Worm (Caenorhabditis elegans) whole organism, L3 larva: ENCODE data around the gene T26A5.8.

Experiments
- R02D3.7 ChIP-seq: fragments of 150-350 bp; optimal IDR thresholded peaks from 2 replicates; lab custom pipeline; 2014; ENCODE audit warnings: missing biosample characterization, missing genetic modification characterization
- ZK546.5 ChIP-seq: sonication (generic microtip); optimal IDR thresholded peaks from 2 replicates; lab custom pipeline; 2017; ENCODE audit warnings: missing biosample characterization, missing genetic modification characterization
- aly-2 ChIP-seq: fragments of 150-350 bp; optimal IDR thresholded peaks from 2 replicates; lab custom pipeline; 2014; ENCODE audit warnings: missing biosample characterization, missing genetic modification characterization
- ama-1 ChIP-seq: fragments of 150-350 bp; optimal IDR thresholded peaks from 2 replicates; lab custom pipeline; 2018
- ceh-16 ChIP-seq: sonication (generic microtip); optimal IDR thresholded peaks from 2 replicates; lab custom pipeline; 2017; ENCODE audit warnings: missing biosample characterization, missing genetic modification characterization
- ceh-82 ChIP-seq: fragments of 150-350 bp; optimal IDR thresholded peaks from 2 replicates; lab custom pipeline; 2014; ENCODE audit warnings: missing biosample characterization, missing genetic modification characterization
- ceh-9 ChIP-seq: sonication (generic microtip); optimal IDR thresholded peaks from 2 replicates; lab custom pipeline; 2018; ENCODE audit warnings: missing biosample characterization, missing genetic modification characterization
- daf-12 ChIP-seq: fragments of 150-350 bp; optimal IDR thresholded peaks from 2 replicates; lab custom pipeline; 2014; ENCODE audit warnings: missing biosample characterization, missing genetic modification reagents, missing genetic modification characterization
- egl-27 ChIP-seq: sonication (generic microtip); optimal IDR thresholded peaks from 4 replicates; lab custom pipeline; 2017; ENCODE audit warnings: missing biosample characterization, missing genetic modification reagents, missing genetic modification characterization
- elt-1 ChIP-seq: fragments of 150-350 bp; optimal IDR thresholded peaks from 2 replicates; lab custom pipeline; 2014; ENCODE audit warnings: missing biosample characterization, missing genetic modification characterization
- elt-2 ChIP-seq: sonication (generic microtip); optimal IDR thresholded peaks from 2 replicates; lab custom pipeline; 2016; ENCODE audit warnings: missing genetic modification reagents, mild to moderate bottlenecking, missing genetic modification characterization, missing compliant biosample characterization
- elt-3 ChIP-seq, 3 experiments: fragments of 150-350 bp in 1 of 3; sonication (generic microtip) in 2 of 3; optimal IDR thresholded peaks; 2 replicates in 2 of 3; 4 replicates in 1 of 3; lab custom pipeline; 2014 to 2017; ENCODE audit warnings: missing biosample characterization in 3 of 3, missing genetic modification characterization in 3 of 3
- eor-1 ChIP-seq, 2 experiments: fragments of 150-350 bp; optimal IDR thresholded peaks; 2 replicates each; lab custom pipeline; 2014 to 2018; ENCODE audit warnings: missing biosample characterization in 2 of 2, missing genetic modification characterization in 2 of 2
- fkh-10 ChIP-seq: sonication (generic microtip); optimal IDR thresholded peaks from 2 replicates; lab custom pipeline; 2017; ENCODE audit warnings: missing biosample characterization, missing genetic modification reagents, missing genetic modification characterization
- jun-1 ChIP-seq: fragments of 150-350 bp; optimal IDR thresholded peaks from 2 replicates; lab custom pipeline; 2014; ENCODE audit warnings: missing biosample characterization, missing genetic modification reagents, missing genetic modification characterization
- lin-15B ChIP-seq: fragments of 150-350 bp; optimal IDR thresholded peaks from 2 replicates; lab custom pipeline; 2014; ENCODE audit warnings: missing biosample characterization, missing genetic modification characterization
- lin-39 ChIP-seq: fragments of 150-350 bp; optimal IDR thresholded peaks from 2 replicates; lab custom pipeline; 2018; ENCODE audit warnings: missing biosample characterization, missing genetic modification reagents, missing genetic modification characterization
- mdl-1 ChIP-seq: fragments of 150-350 bp; optimal IDR thresholded peaks from 2 replicates; lab custom pipeline; 2014; ENCODE audit warnings: missing biosample characterization, missing genetic modification characterization
- nfya-1 ChIP-seq: sonication (generic microtip); optimal IDR thresholded peaks from 2 replicates; lab custom pipeline; 2017; ENCODE audit warnings: missing genetic modification characterization, mild to moderate bottlenecking, missing compliant biosample characterization, antibody characterized with exemption, moderate library complexity; ENCODE audit not compliant: insufficient read depth
- nhr-11 ChIP-seq: fragments of 150-350 bp; optimal IDR thresholded peaks from 2 replicates; lab custom pipeline; 2014; ENCODE audit warnings: missing biosample characterization, missing genetic modification characterization
- nhr-28 ChIP-seq: fragments of 150-350 bp; optimal IDR thresholded peaks from 2 replicates; lab custom pipeline; 2014; ENCODE audit warnings: missing biosample characterization, missing genetic modification characterization
- nhr-43 ChIP-seq: sonication (generic microtip); optimal IDR thresholded peaks from 2 replicates; lab custom pipeline; 2016; ENCODE audit warnings: mild to moderate bottlenecking, missing genetic modification characterization, missing compliant biosample characterization; ENCODE audit not compliant: poor library complexity, severe bottlenecking
- nhr-67 ChIP-seq: fragments of 150-350 bp; optimal IDR thresholded peaks from 2 replicates; lab custom pipeline; 2014; ENCODE audit warnings: missing biosample characterization, missing genetic modification characterization
- nhr-76 ChIP-seq: fragments of 150-350 bp; sonication (generic microtip); optimal IDR thresholded peaks from 5 replicates; lab custom pipeline; 2014; ENCODE audit warnings: missing biosample characterization, missing genetic modification characterization
- nhr-77 ChIP-seq: fragments of 150-350 bp; optimal IDR thresholded peaks from 2 replicates; lab custom pipeline; 2014; ENCODE audit warnings: missing biosample characterization, missing genetic modification characterization
- pha-4 ChIP-seq: fragments of 150-350 bp; optimal IDR thresholded peaks from 2 replicates; lab custom pipeline; 2014; ENCODE audit warnings: missing biosample characterization, missing genetic modification reagents, missing genetic modification characterization
- pqm-1 ChIP-seq: fragments of 150-350 bp; optimal IDR thresholded peaks from 2 replicates; lab custom pipeline; 2017; ENCODE audit warnings: missing biosample characterization, missing genetic modification characterization, inconsistent platforms
- sea-2 ChIP-seq: fragments of 150-350 bp; sonication (generic microtip); optimal IDR thresholded peaks from 4 replicates; lab custom pipeline; 2014; ENCODE audit warnings: missing biosample characterization, missing genetic modification reagents, missing genetic modification characterization
- skn-1 ChIP-seq: fragments of 150-350 bp; optimal IDR thresholded peaks from 2 replicates; lab custom pipeline; 2014; ENCODE audit warnings: missing biosample characterization, missing genetic modification characterization
- snpc-4 ChIP-seq: fragments of 150-350 bp; optimal IDR thresholded peaks from 2 replicates; lab custom pipeline; 2014; ENCODE audit warnings: missing biosample characterization, missing genetic modification characterization
- tbx-2 ChIP-seq: sonication (generic microtip); optimal IDR thresholded peaks from 2 replicates; lab custom pipeline; 2016; ENCODE audit warnings: mild to moderate bottlenecking, missing genetic modification characterization, missing compliant biosample characterization
- unc-62 ChIP-seq: fragments of 150-350 bp; sonication (generic microtip); optimal IDR thresholded peaks from 4 replicates; lab custom pipeline; 2014; ENCODE audit warnings: missing biosample characterization, missing genetic modification reagents, missing genetic modification characterization
- ztf-11 ChIP-seq: fragments of 150-350 bp; optimal IDR thresholded peaks from 2 replicates; lab custom pipeline; 2014; ENCODE audit warnings: missing biosample characterization, missing genetic modification characterization

Gene T26A5.8

ce11 chrIII:6499102-6499501, 36.4 kb upstream of the T26A5.8 start:
- TF ChIP-seq pqm-1 (no peak), egl-27 (tag; lab: Kevin White, UChicago) (no peak), nfya-1 (tag; lab: Kevin White, UChicago) (no peak)

ce11 chrIII:6498176-6498575, 35.5 kb upstream of the T26A5.8 start, which contains the start of gene sdz-15:
Gene sdz-15 (plus strand): TSS chrIII:6498476.
- TF ChIP-seq daf-12 (tag; lab: Kevin White, UChicago) (no peak), lin-39 (tag; lab: Kevin White, UChicago) (no peak), fkh-10 (GFP tag; lab: Kevin White, UChicago) (no peak), elt-1 (tag; lab: Kevin White, UChicago) (no peak), ceh-9 (tag; lab: Kevin White, UChicago) (no peak), jun-1 (tag; lab: Kevin White, UChicago) (no peak), sea-2 (no peak), snpc-4 (tag; lab: Kevin White, UChicago) (no peak), unc-62 (no peak), pha-4 (tag; lab: Kevin White, UChicago) (no peak), mdl-1 (tag; lab: Kevin White, UChicago) (no peak), nhr-43 (tag; lab: Kevin White, UChicago) (no peak), nhr-67 (tag; lab: Kevin White, UChicago) (no peak), eor-1 (tag; optimal IDR thresholded peaks at IDR 0.05; lab: Kevin White, UChicago) (no peak), elt-3 (tag; optimal IDR thresholded peaks at IDR 0.05; lab: Kevin White, UChicago) (no peak), tbx-2 (tag; lab: Kevin White, UChicago) (no peak), elt-2 (tag; lab: Kevin White, UChicago) (no peak), nhr-76 (tag; lab: Kevin White, UChicago) (no peak), aly-2 (tag; lab: Kevin White, UChicago) (no peak)

ce11 chrIII:6495191-6495723, 32.6 kb upstream of the T26A5.8 start, which contains the start of gene F23F12.13:
Gene F23F12.13 (plus strand): TSS chrIII:6495673.
- TF ChIP-seq nhr-28 (tag; lab: Kevin White, UChicago) (no peak), elt-2 (tag; lab: Kevin White, UChicago) (peak; percentile 85), fkh-10 (GFP tag; lab: Kevin White, UChicago) (no peak), lin-39 (tag; lab: Kevin White, UChicago) (no peak), nhr-43 (tag; lab: Kevin White, UChicago) (no peak), nhr-11 (tag; lab: Kevin White, UChicago) (no peak), ama-1 (lab: Kevin White, UChicago) (no peak), mdl-1 (tag; lab: Kevin White, UChicago) (no peak), sea-2 (no peak), lin-15B (tag; lab: Kevin White, UChicago) (no peak), snpc-4 (tag; lab: Kevin White, UChicago) (no peak), R02D3.7 (tag; lab: Kevin White, UChicago) (no peak), ceh-9 (tag; lab: Kevin White, UChicago) (no peak), nhr-76 (tag; lab: Kevin White, UChicago) (no peak), nhr-77 (tag; lab: Kevin White, UChicago) (no peak), ztf-11 (no peak), nfya-1 (tag; lab: Kevin White, UChicago) (no peak), pha-4 (tag; lab: Kevin White, UChicago) (peak; percentile 23), pqm-1 (peak; percentile 77)

ce11 chrIII:6492807-6493206, 30.2 kb upstream of the T26A5.8 start, which contains the start of gene srb-11:
Gene srb-11 (minus strand): TSS chrIII:6492907.
- TF ChIP-seq ceh-82 (tag; lab: Kevin White, UChicago) (no peak), skn-1 (tag; lab: Kevin White, UChicago) (no peak), eor-1 (tag; optimal IDR thresholded peaks at IDR 0.05; lab: Kevin White, UChicago) (no peak), nhr-77 (tag; lab: Kevin White, UChicago) (no peak), aly-2 (tag; lab: Kevin White, UChicago) (no peak), pha-4 (tag; lab: Kevin White, UChicago) (no peak), ama-1 (lab: Kevin White, UChicago) (no peak), ceh-16 (no peak), ZK546.5 (tag; lab: Kevin White, UChicago) (no peak), elt-3 (tag; optimal IDR thresholded peaks at IDR 0.05; lab: Kevin White, UChicago) (no peak), mdl-1 (tag; lab: Kevin White, UChicago) (no peak), R02D3.7 (tag; lab: Kevin White, UChicago) (no peak)
